Fruit fly (Drosophila melanogaster) whole organism: ENCODE data around the gene CG31213.

Experiments
- psq ChIP-seq: fragments of >200 bp; optimal IDR thresholded peaks from 2 replicates; lab custom pipeline; 2017
- usp ChIP-seq: fragments of >200 bp; optimal IDR thresholded peaks from 2 replicates; lab custom pipeline; 2017; ENCODE audit warnings: missing biosample characterization, missing genetic modification characterization, mixed read lengths

DNA sequence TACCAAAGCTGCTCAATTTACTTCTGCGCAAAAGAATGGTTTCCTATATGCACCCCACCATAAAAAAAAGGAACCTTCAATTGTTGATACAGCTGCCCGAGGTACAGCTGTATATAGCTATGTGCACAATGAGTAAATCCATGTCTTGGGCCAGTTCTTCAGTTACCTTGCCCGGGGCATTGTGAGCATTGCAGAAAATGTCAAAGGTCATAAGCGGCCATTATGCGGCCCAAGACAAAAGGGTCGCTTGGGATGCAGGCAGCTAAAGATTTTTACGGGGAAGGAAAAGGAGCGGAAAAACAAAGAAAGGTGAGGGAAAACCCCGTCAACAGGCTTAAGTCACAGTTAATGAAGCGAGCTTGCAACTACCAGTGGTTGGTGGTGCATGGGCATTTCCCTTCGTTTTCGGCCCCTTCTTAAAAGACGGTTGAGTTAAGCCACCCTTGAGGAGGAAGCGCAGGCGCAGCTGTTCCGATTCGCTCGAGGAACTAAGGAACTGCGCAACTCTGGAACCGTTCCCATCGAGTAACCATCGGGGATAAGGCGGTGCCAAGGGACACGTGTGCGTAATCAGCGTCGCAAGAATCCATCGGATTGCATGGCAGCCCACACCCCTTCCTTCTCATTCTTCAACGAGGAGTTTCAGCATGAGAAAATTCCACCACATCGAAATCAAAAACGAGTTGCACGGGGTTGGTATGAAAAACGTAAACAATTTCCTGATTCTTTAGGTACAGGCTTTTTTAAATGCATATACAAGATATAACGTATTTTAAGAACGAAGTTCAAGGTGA lies 41.6 kb upstream of the CG31213 start:
- TF ChIP-seq psq (lab: Kevin White, UChicago) (no peak), usp (no peak)
